Worm (Caenorhabditis elegans) whole organism, L4/young adult: ENCODE measurements around the gene R160.10.

ENCODE experiments used
- W03F9.2 ChIP-seq: fragments of 150-350 bp; optimal IDR thresholded peaks from 2 replicates; lab custom pipeline; 2014; ENCODE audit warnings: missing biosample characterization, missing genetic modification characterization
- dao-5 ChIP-seq: sonication (generic microtip); optimal IDR thresholded peaks from 2 replicates; lab custom pipeline; 2016; ENCODE audit warnings: missing genotype, missing genetic modification characterization, moderate library complexity, missing compliant biosample characterization
- him-1 ChIP-seq: sonication (generic microtip); optimal IDR thresholded peaks from 2 replicates; lab custom pipeline; 2016; ENCODE audit warnings: missing genotype, missing genetic modification reagents, missing genetic modification characterization, missing compliant biosample characterization

The R160.10 gene

ce11 chrX:4386493-4386892 lies 19.2 kb upstream of the R160.10 start:
- no peak for TF ChIP-seq dao-5 (tag; lab: Kevin White, UChicago)
- no peak for TF ChIP-seq him-1 (tag; lab: Kevin White, UChicago)

DNA sequence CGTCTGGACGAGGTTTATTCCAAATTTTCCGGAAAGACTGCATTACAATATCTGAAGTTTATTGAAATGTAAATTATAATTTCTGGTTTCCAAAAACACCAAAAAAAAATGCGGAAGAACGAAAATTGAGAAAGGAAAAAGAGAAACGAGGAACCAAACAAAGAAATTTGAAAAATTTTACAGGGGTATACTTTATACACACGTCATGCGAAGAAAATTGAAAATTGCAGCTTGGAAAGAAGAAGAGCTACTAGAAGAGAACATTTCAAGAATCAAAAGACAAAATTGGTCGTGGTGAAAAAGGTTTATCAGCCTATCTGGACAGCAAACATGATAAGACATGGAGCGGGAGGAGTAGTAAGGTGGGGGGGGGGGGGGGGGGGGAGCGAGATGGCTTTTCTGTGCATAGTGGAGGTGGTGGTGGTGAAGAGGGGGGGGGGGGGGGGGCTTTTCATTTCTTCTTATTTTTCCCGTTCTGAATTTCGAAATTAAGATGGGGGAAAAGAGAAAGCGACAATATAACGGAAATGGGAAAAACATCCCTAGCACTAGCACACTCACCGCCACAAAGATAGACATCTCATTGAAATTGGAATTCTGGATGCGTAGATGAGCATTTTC lies 16.1 kb upstream of the R160.10 start, which contains the start of gene lst-2:
lst-2 (minus strand) TSS at position 51 of the 621 bp plus-strand sequence.
- no peak for TF ChIP-seq W03F9.2 (tag; lab: Kevin White, UChicago)
- no peak for TF ChIP-seq him-1 (tag; lab: Kevin White, UChicago)
- no peak for TF ChIP-seq dao-5 (tag; lab: Kevin White, UChicago)

ce11 chrX:4377689-4378088 lies 10.4 kb upstream of the R160.10 start, which contains the start of gene R160.12:
TSS of gene R160.12 (minus strand) at chrX:4377789.
- no peak for TF ChIP-seq dao-5 (tag; lab: Kevin White, UChicago)
- no peak for TF ChIP-seq him-1 (tag; lab: Kevin White, UChicago)
- no peak for TF ChIP-seq W03F9.2 (tag; lab: Kevin White, UChicago)

DNA sequence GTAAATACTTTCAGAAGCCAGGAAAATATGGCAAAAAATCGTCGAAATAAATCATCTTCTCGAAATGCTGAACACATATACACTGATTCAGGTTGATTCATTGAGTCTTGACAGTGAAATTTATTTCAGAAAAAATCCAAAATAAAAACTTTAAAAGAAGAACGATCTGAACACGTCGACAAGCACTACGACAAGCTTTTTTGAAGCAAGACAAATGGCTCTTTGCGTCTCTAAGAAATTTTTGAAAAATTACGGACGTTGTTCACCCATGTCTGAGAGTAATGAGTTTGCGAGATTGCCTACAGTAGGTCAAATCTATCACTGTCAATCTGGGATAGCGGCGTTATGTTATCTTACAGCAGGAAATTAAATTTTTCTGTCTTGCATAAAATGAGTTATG lies 9.5 kb upstream of the R160.10 start, which contains the start of gene R160.2:
R160.2 (minus strand) TSS at position 101 of the 400 bp plus-strand sequence.
- no peak for TF ChIP-seq dao-5 (tag; lab: Kevin White, UChicago)
- no peak for TF ChIP-seq him-1 (tag; lab: Kevin White, UChicago)
- no peak for TF ChIP-seq W03F9.2 (tag; lab: Kevin White, UChicago)

DNA sequence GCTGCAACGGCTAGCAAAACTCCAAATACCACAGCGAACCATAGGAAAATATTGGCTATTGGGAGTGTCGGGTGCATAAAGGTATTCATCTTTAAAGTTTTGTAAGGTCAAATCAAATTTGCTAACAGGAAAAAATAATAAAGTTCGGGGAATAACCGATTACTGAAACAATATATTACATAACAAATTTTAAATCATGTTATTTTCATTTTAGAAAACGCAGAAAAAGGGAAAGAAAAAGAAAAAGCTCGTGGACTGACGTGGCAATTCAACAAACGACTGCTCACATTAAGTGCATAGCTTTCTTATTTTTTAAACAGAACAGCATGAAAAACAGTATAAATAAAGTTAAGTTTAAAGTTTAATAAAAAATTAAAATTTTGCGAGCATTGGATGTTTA lies 5.8 kb upstream of the R160.10 start, which contains the start of gene R160.6:
R160.6 (minus strand) TSS at position 101 of the 400 bp plus-strand sequence.
- TF ChIP-seq dao-5 (tag; lab: Kevin White, UChicago) (no peak), him-1 (tag; lab: Kevin White, UChicago) (no peak), W03F9.2 (tag; lab: Kevin White, UChicago) (no peak)

DNA sequence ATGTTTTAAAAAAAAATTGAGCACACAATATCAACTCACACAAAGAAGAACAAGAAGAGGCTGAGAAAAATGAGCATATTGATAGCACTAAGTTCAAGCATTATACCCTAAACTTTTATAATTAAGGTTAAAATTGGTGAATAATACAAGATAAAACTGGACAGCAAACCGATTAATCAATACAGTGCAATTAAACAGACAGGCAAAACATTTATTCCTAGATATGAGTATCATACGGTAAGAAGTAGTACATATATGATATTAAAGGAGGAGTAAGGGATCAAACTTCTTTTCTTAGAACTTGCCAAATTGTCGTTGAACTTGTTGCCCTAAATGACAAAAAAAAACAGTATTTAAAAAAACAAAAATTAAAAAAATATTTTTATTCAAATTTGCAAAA lies 4.7 kb upstream of the R160.10 start, which contains the start of gene R160.14:
R160.14 (minus strand) TSS at position 101 of the 400 bp plus-strand sequence.
- TF ChIP-seq dao-5 (tag; lab: Kevin White, UChicago) (no peak), him-1 (tag; lab: Kevin White, UChicago) (no peak), W03F9.2 (tag; lab: Kevin White, UChicago) (no peak)

DNA sequence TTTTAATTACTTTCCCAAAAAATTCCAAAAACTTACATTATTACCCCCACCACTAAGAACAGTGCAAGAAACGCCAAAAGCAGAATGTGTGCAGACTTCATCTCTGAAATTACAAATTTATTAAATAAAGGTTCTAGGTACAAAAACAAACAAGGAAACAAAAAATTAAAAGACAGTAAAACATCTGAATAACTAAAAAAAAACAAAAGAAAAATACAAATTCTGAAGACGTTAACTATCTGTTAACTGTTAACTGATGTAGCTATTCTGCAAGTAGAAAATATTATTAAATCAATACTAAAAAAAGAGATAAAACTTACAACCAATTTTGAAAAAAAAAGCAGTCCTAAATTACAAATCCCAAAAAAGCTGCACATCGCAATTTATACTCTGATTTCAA lies 4.1 kb upstream of the R160.10 start, which contains the start of gene R160.13:
R160.13 (minus strand) TSS at position 101 of the 400 bp plus-strand sequence.
- TF ChIP-seq him-1 (tag; lab: Kevin White, UChicago) (no peak), dao-5 (tag; lab: Kevin White, UChicago) (no peak), W03F9.2 (tag; lab: Kevin White, UChicago) (no peak)

DNA sequence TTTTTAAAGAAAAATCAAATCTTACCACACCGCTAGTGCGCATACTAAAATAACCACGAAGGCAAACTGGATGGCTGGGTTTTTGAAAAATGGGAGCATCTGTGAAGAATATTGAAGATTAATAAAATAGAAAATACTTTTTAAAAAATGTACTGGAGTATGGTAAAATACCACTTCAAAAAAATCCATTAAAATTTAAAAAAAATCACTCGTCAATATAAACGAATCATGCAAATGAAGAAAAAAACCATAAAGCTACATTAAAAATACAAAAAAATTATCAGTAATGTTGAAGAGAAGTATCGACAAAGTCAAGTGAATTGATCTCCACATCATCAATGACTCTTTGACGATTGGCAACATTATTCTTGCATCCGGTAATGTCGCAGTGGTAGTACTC lies 3.4 kb upstream of the R160.10 start, which contains the start of gene R160.5:
R160.5 (minus strand) TSS at position 101 of the 400 bp plus-strand sequence.
- TF ChIP-seq W03F9.2 (tag; lab: Kevin White, UChicago) = no peak
- no peak for TF ChIP-seq him-1 (tag; lab: Kevin White, UChicago)
- no peak for TF ChIP-seq dao-5 (tag; lab: Kevin White, UChicago)

ce11 chrX:4368800-4369199 lies 1.5 kb upstream of the R160.10 start, which contains the start of gene R160.4:
TSS of gene R160.4 (minus strand) at chrX:4368900.
- TF ChIP-seq dao-5 (tag; lab: Kevin White, UChicago) = no peak
- TF ChIP-seq W03F9.2 (tag; lab: Kevin White, UChicago) = no peak
- no peak for TF ChIP-seq him-1 (tag; lab: Kevin White, UChicago)

- TF ChIP-seq dao-5 (tag; lab: Kevin White, UChicago) (no peak), him-1 (tag; lab: Kevin White, UChicago) (no peak), W03F9.2 (tag; lab: Kevin White, UChicago) (no peak)
Observed at ce11 chrX:4366231-4366630, 1.1 kb downstream of the R160.10 start, which contains the start of gene R160.3. TSS of gene R160.3 (minus strand) at chrX:4366331.

- no peak for TF ChIP-seq him-1 (tag; lab: Kevin White, UChicago)
Observed at ce11 chrX:4364877-4365276, 2.4 kb downstream of the R160.10 start, which contains the start of gene F14H12.8. TSS of gene F14H12.8 (minus strand) at chrX:4364977.

ce11 chrX:4363200-4363599 lies 4.1 kb downstream of the R160.10 start, which contains the start of gene F14H12.17:
TSS of gene F14H12.17 (minus strand) at chrX:4363300.
- no peak for TF ChIP-seq dao-5 (tag; lab: Kevin White, UChicago)
- no peak for TF ChIP-seq W03F9.2 (tag; lab: Kevin White, UChicago)
- TF ChIP-seq him-1 (tag; lab: Kevin White, UChicago) = no peak

DNA sequence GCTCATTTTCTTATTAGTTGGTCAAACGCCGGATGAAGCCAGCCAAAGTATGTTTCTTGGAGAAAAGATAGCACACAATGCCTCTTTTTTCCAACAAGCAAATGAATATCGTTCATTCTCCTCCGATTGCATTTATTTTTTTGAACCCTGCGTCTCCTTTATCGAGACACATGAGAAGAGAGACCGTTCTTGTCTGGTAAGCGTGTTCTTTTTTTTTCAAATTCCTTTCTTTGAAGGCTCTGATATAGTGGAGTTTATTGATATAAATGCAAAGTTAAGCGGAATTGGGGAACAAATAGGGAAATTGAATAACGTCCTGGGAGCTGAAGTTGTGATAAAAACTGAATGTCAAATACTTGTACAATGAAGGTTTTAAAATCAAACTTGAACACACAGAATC lies 4.8 kb downstream of the R160.10 start, which contains the start of gene F14H12.7:
F14H12.7 (minus strand) TSS at position 101 of the 400 bp plus-strand sequence.
- TF ChIP-seq dao-5 (tag; lab: Kevin White, UChicago) = no peak
- no peak for TF ChIP-seq him-1 (tag; lab: Kevin White, UChicago)
- no peak for TF ChIP-seq W03F9.2 (tag; lab: Kevin White, UChicago)
